Worm (Caenorhabditis elegans): ENCODE results near the gene F13E9.19.

Gene F13E9.19

ce11 chrIV:10933777-10934546 is 34.8 kb downstream of the F13E9.19 start (continued):
- TF ChIP-seq ekl-4 (GFP tag; IDR thresholded peaks at IDR 0.05) (peak; percentile 46; the same call in 1 of the 2 replicates), F52B5.7 (tag; optimal IDR thresholded peaks at IDR 0.05) (peak; percentile 86), F22D6.2 (tag; optimal IDR thresholded peaks at IDR 0.05) (no peak), lag-1 (GFP tag; IDR thresholded peaks at IDR 0.05) (0 out of 2 replicates have a peak, but pooled peaks have one; percentile 57), sptf-2 (GFP tag; optimal IDR thresholded peaks at IDR 0.05) (no peak)

DNA sequence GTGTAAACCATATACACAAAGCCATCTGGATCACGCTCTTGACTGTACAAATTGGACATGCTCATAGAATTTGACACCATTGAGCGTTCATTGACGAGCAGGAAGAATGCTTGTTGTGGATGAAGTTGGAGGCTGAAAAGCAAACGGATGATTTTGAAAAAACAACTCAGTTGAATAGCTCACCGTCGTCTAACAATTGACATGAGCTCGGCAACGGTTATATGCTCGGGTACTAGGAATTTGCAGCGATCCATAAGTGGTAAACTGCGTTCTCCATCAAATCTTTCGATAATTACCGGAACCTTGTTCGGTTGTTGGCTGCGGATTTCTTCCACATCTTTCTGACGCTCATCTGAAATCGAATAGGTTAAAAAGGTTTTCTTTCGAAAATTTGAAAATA is 35.6 kb downstream of the F13E9.19 start:
- 0 out of 2 replicates have a peak, but pooled peaks have one; percentile 7 for TF ChIP-seq C17E4.6 (GFP tag; IDR thresholded peaks at IDR 0.05)
- no peak for TF ChIP-seq K12H6.12 (tag; optimal IDR thresholded peaks at IDR 0.05)
- TF ChIP-seq akir-1 (GFP tag; optimal IDR thresholded peaks at IDR 0.05) = no peak
- no peak for TF ChIP-seq let-607 (tag; optimal IDR thresholded peaks at IDR 0.05)
- TF ChIP-seq dpff-1 (tag; optimal IDR thresholded peaks at IDR 0.05) = no peak
- no peak for TF ChIP-seq efl-1 (GFP tag; optimal IDR thresholded peaks at IDR 0.05)
- TF ChIP-seq lin-40 (tag; optimal IDR thresholded peaks at IDR 0.05) = no peak
- no peak for TF ChIP-seq Y53F4B.3 (GFP tag; IDR thresholded peaks at IDR 0.05)
- TF ChIP-seq Y95B8A.8 (GFP tag; IDR thresholded peaks at IDR 0.05) = 0 out of 2 replicates have a peak, but pooled peaks have one; percentile 9
- TF ChIP-seq aptf-3 (GFP tag; IDR thresholded peaks at IDR 0.05) = no peak
- no peak for TF ChIP-seq let-526 (GFP tag; IDR thresholded peaks at IDR 0.05)
- TF ChIP-seq ama-1 (optimal IDR thresholded peaks at IDR 0.05) = peak; percentile 56
- no peak for TF ChIP-seq ama-1 (GFP tag; optimal IDR thresholded peaks at IDR 0.05)
- TF ChIP-seq tlf-1 (GFP tag; optimal IDR thresholded peaks at IDR 0.05) = no peak
- 0 out of 2 replicates have a peak, but pooled peaks have one; percentile 5 for TF ChIP-seq pbrm-1 (GFP tag; IDR thresholded peaks at IDR 0.05)
- no peak for TF ChIP-seq mel-28 (tag; optimal IDR thresholded peaks at IDR 0.05; ENCODE audit: borderline replicate concordance)

- TF ChIP-seq Y56A3A.18 (GFP tag; IDR thresholded peaks at IDR 0.05) (no peak), ceh-91 (GFP tag; IDR thresholded peaks at IDR 0.05) (no peak), unc-62 (GFP tag; optimal IDR thresholded peaks at IDR 0.05) (peak; percentile 73), Y67H2A.10 (GFP tag; conservative IDR thresholded peaks at IDR 0.05) (peak; percentile 70; the same call in 1 of the 2 replicates), hsf-1 (GFP tag; IDR thresholded peaks at IDR 0.05) (no peak), B0261.1 (tag; optimal IDR thresholded peaks at IDR 0.05) (no peak), snpc-4 (GFP tag; optimal IDR thresholded peaks at IDR 0.05) (no peak), snpc-4 (tag; optimal IDR thresholded peaks at IDR 0.05) (peak in 1 of 4 experiments; percentile 10), hlh-26 (GFP tag; conservative IDR thresholded peaks at IDR 0.05) (no peak), attf-3 (GFP tag; conservative IDR thresholded peaks at IDR 0.05) (no peak), F22D6.2 (tag; optimal IDR thresholded peaks at IDR 0.05) (peak; percentile 18), ceh-100 (GFP tag; IDR thresholded peaks at IDR 0.05) (no peak), ama-1 (optimal IDR thresholded peaks at IDR 0.05) (peak; percentile 93), ama-1 (GFP tag; optimal IDR thresholded peaks at IDR 0.05) (no peak), C17E4.6 (GFP tag; IDR thresholded peaks at IDR 0.05) (no peak), dpff-1 (tag; optimal IDR thresholded peaks at IDR 0.05) (no peak), snpc-3.4 (tag; optimal IDR thresholded peaks at IDR 0.05) (no peak), dpl-1 (GFP tag; optimal IDR thresholded peaks at IDR 0.05) (no peak), madf-8 (GFP tag; conservative IDR thresholded peaks at IDR 0.05) (no peak), nfyb-1 (GFP tag; IDR thresholded peaks at IDR 0.05) (peak; percentile 85), efl-1 (GFP tag; optimal IDR thresholded peaks at IDR 0.05) (no peak), lin-40 (tag; optimal IDR thresholded peaks at IDR 0.05) (peak; percentile 51), die-1 (tag; optimal IDR thresholded peaks at IDR 0.05) (peak; percentile 46), ceh-27 (GFP tag; optimal IDR thresholded peaks at IDR 0.05) (peak; percentile 83), lir-1 (GFP tag; conservative IDR thresholded peaks at IDR 0.05) (peak; percentile 55), nfya-2 (GFP tag; IDR thresholded peaks at IDR 0.05) (no peak), T26A5.8 (tag; optimal IDR thresholded peaks at IDR 0.05) (no peak), lin-26 (GFP tag; IDR thresholded peaks at IDR 0.05) (0 out of 2 replicates have a peak, but pooled peaks have one; percentile 65), zfh-2 (GFP tag; conservative IDR thresholded peaks at IDR 0.05) (peak; percentile 58), ztf-18 (tag; optimal IDR thresholded peaks at IDR 0.05) (no peak)
Observed at ce11 chrIV:10935336-10935735, 36.1 kb downstream of the F13E9.19 start.

All from whole organism, young adult.